Worm (Caenorhabditis elegans) whole organism, L1 larva: ENCODE data around the gene str-106.

Experiments used
- fkh-10 ChIP-seq: sonication (generic microtip); optimal IDR thresholded peaks from 2 replicates; lab custom pipeline; 2017; ENCODE audit warnings: missing biosample characterization, missing genetic modification reagents, missing genetic modification characterization
- hpl-2 ChIP-seq: fragments of 150-350 bp; optimal IDR thresholded peaks from 2 replicates; lab custom pipeline; 2014; ENCODE audit warnings: missing biosample characterization, missing genetic modification reagents, missing genetic modification characterization
- lir-3 ChIP-seq: sonication (generic microtip); optimal IDR thresholded peaks from 2 replicates; lab custom pipeline; 2016; ENCODE audit warnings: mild to moderate bottlenecking, missing genetic modification characterization, moderate library complexity, missing compliant biosample characterization; ENCODE audit not compliant: poor library complexity
- snpc-4 ChIP-seq: fragments of 150-350 bp; optimal IDR thresholded peaks from 2 replicates; lab custom pipeline; 2014; ENCODE audit warnings: missing biosample characterization, missing genetic modification characterization
- ztf-11 ChIP-seq, 2 experiments: sonication (generic microtip); optimal IDR thresholded peaks; 2 replicates each; lab custom pipeline; 2016 to 2017; ENCODE audit warnings: missing genetic modification characterization in 2 of 2, missing biosample characterization in 1 of 2, missing compliant biosample characterization in 1 of 2

DNA sequence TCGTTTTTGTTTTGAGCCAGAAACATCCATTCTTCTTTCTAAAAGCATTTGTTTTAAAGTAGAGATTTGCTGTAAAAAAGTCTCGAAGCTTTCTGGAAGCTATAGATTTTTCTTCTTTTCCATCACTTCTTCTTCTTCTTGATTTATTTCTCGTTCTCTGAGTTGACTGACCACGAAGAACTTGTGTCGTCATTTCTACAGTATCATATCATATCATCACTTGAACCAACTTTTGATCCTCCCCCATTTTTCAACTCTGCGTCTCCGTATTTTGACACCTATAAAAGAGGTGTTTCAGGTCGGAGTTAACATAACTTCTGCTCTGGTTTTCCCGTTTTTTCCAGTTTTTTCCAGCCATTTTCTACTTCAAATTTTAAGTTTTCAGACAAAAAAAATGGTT is 34.1 kb downstream of the str-106 start, which contains the start of gene F11A5.9:
- no peak for TF ChIP-seq fkh-10
- TF ChIP-seq hpl-2 (GFP tag; lab: Kevin White, UChicago) = no peak
- no peak for TF ChIP-seq snpc-4 (tag; lab: Kevin White, UChicago)
- no peak for TF ChIP-seq ztf-11 (tag; optimal IDR thresholded peaks at IDR 0.05; lab: Kevin White, UChicago)
- TF ChIP-seq lir-3 (tag; lab: Kevin White, UChicago) = no peak
